Worm (Caenorhabditis elegans): Measurements from ENCODE around the gene F15B9.10.
A peak's percentile ranks its signal among the peaks of the same experiment; 100 is the strongest.

F15B9.10 gene

DNA sequence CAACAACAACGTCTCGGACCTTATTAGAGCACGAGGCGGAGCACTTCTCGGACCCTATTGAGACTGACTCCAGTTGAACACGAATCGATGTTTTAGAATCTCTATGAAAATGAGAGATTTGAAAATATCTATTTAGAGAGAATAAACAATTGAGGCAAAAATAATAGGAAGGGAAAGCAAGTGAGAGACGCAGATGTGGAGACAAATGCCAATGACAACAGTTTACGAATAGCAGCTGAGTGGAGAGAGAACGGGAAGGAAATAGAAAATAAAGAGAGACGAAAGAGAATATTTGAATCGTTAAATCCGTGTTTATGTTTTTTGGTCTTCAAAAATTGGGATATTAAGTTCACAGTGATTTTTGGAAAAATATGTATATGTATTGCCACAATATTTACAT lies 1.1 kb upstream of the F15B9.10 start (continued):
- TF ChIP-seq egl-27 (tag; optimal IDR thresholded peaks at IDR 0.05) (no peak), nhr-77 (tag; optimal IDR thresholded peaks at IDR 0.05) (no peak), isw-1 (GFP tag; IDR thresholded peaks at IDR 0.05) (no peak), lsy-2 (tag; optimal IDR thresholded peaks at IDR 0.05) (peak; percentile 0 to 37), aly-2 (tag; optimal IDR thresholded peaks at IDR 0.05) (no peak), efl-3 (GFP tag; optimal IDR thresholded peaks at IDR 0.05) (no peak), lin-39 (tag; optimal IDR thresholded peaks at IDR 0.05) (no peak), ama-1 (optimal IDR thresholded peaks at IDR 0.05) (no peak), zip-4 (GFP tag; optimal IDR thresholded peaks at IDR 0.05) (no peak), aha-1 (tag; optimal IDR thresholded peaks at IDR 0.05) (no peak), unc-86 (tag; optimal IDR thresholded peaks at IDR 0.05) (no peak), fos-1 (tag; optimal IDR thresholded peaks at IDR 0.05) (no peak), skn-1 (tag; optimal IDR thresholded peaks at IDR 0.05) (no peak), lin-14 (GFP tag; optimal IDR thresholded peaks at IDR 0.05) (peak; percentile 84), vab-15 (tag; optimal IDR thresholded peaks at IDR 0.05) (no peak), lin-15B (tag; optimal IDR thresholded peaks at IDR 0.05) (no peak), hpl-2 (GFP tag; optimal IDR thresholded peaks at IDR 0.05) (no peak), unc-30 (tag; optimal IDR thresholded peaks at IDR 0.05) (no peak), Y116A8C.19 (tag; optimal IDR thresholded peaks at IDR 0.05; ENCODE audit: borderline replicate concordance) (no peak), alr-1 (tag; optimal IDR thresholded peaks at IDR 0.05; ENCODE audit: borderline replicate concordance) (no peak), F16B12.6 (tag; optimal IDR thresholded peaks at IDR 0.05) (no peak), C04F5.9 (tag; optimal IDR thresholded peaks at IDR 0.05) (no peak), tbx-2 (tag; optimal IDR thresholded peaks at IDR 0.05) (peak; percentile 22), grh-1 (GFP tag; IDR thresholded peaks at IDR 0.05) (no peak), rnt-1 (tag; optimal IDR thresholded peaks at IDR 0.05) (peak; percentile 22), xbp-1 (tag; optimal IDR thresholded peaks at IDR 0.05) (no peak), fkh-8 (tag; optimal IDR thresholded peaks at IDR 0.05) (no peak), pqm-1 (tag; optimal IDR thresholded peaks at IDR 0.05) (no peak), nhr-76 (tag; optimal IDR thresholded peaks at IDR 0.05) (no peak), ztf-4 (tag; optimal IDR thresholded peaks at IDR 0.05) (no peak), lir-3 (tag; optimal IDR thresholded peaks at IDR 0.05; ENCODE audit: poor library complexity) (no peak), swsn-7 (tag; optimal IDR thresholded peaks at IDR 0.05) (peak; percentile 31), nhr-85 (tag) (peak; percentile 52), dsc-1 (tag; optimal IDR thresholded peaks at IDR 0.05) (peak; percentile 2), sox-4 (tag; optimal IDR thresholded peaks at IDR 0.05) (no peak), nhr-71 (tag; optimal IDR thresholded peaks at IDR 0.05) (peak; percentile 61), unc-130 (tag; optimal IDR thresholded peaks at IDR 0.05) (no peak), hlh-4 (tag; optimal IDR thresholded peaks at IDR 0.05) (no peak), elt-2 (tag; optimal IDR thresholded peaks at IDR 0.05) (no peak), jun-1 (tag; optimal IDR thresholded peaks at IDR 0.05) (no peak), hlh-17 (GFP tag; optimal IDR thresholded peaks at IDR 0.05; ENCODE audit: borderline replicate concordance) (no peak), dpl-1 (GFP tag; optimal IDR thresholded peaks at IDR 0.05) (peak in 2 of 3 experiments; percentile 8 to 14), nhr-20 (tag; optimal IDR thresholded peaks at IDR 0.05) (peak; percentile 51), mep-1 (tag; optimal IDR thresholded peaks at IDR 0.05) (no peak), nhr-47 (tag; optimal IDR thresholded peaks at IDR 0.05) (peak; percentile 23), zag-1 (tag; optimal IDR thresholded peaks at IDR 0.05) (no peak), elt-3 (tag; optimal IDR thresholded peaks at IDR 0.05) (no peak), lin-35 (GFP tag; optimal IDR thresholded peaks at IDR 0.05) (peak in 1 of 2 experiments; percentile 19), tlp-1 (tag; optimal IDR thresholded peaks at IDR 0.05) (no peak), C16A3.4 (tag; optimal IDR thresholded peaks at IDR 0.05) (no peak), ceh-90 (tag; optimal IDR thresholded peaks at IDR 0.05) (no peak), nhr-84 (tag; optimal IDR thresholded peaks at IDR 0.05) (no peak), nhr-12 (tag; optimal IDR thresholded peaks at IDR 0.05) (no peak), nhr-28 (tag; optimal IDR thresholded peaks at IDR 0.05) (no peak)
